Worm (Caenorhabditis elegans): ENCODE data around the gene wago-10.

Gene wago-10

ce11 chrV:349054-349453, 5.8 kb downstream of the wago-10 start, which contains the start of gene atg-9 (continued):
- TF ChIP-seq snpc-1.1 (tag; optimal IDR thresholded peaks at IDR 0.05; ENCODE audit: insufficient read depth) (no peak), dpl-1 (GFP tag; optimal IDR thresholded peaks at IDR 0.05) (no peak), F33H1.4 (GFP tag; IDR thresholded peaks at IDR 0.05) (no peak), tbx-9 (tag; optimal IDR thresholded peaks at IDR 0.05; ENCODE audit: borderline replicate concordance) (no peak), pbrm-1 (GFP tag; IDR thresholded peaks at IDR 0.05) (peak; percentile 71), ztf-26 (tag; optimal IDR thresholded peaks at IDR 0.05) (peak; percentile 73), Y79H2A.3 (GFP tag; conservative IDR thresholded peaks at IDR 0.05) (no peak), madf-10 (tag; optimal IDR thresholded peaks at IDR 0.05) (no peak), D2030.7 (GFP tag; IDR thresholded peaks at IDR 0.05) (no peak), nhr-80 (tag; optimal IDR thresholded peaks at IDR 0.05) (peak; percentile 33), madf-3 (GFP tag; IDR thresholded peaks at IDR 0.05) (0 out of 2 replicates have a peak, but pooled peaks have one; percentile 79), lsy-27 (tag; optimal IDR thresholded peaks at IDR 0.05; ENCODE audit: borderline replicate concordance, insufficient read depth) (no peak), ceh-79 (tag; optimal IDR thresholded peaks at IDR 0.05) (no peak), pha-4 (tag; optimal IDR thresholded peaks at IDR 0.05) (no peak), atf-7 (tag; optimal IDR thresholded peaks at IDR 0.05) (peak; percentile 55), Y56A3A.18 (GFP tag; IDR thresholded peaks at IDR 0.05) (peak; percentile 80; the same call in 1 of the 2 replicates), ceh-40 (GFP tag; IDR thresholded peaks at IDR 0.05) (no peak), ZK185.1 (tag; optimal IDR thresholded peaks at IDR 0.05; ENCODE audit: poor library complexity, severe bottlenecking) (no peak), F52B5.7 (tag; optimal IDR thresholded peaks at IDR 0.05) (no peak), let-607 (tag; optimal IDR thresholded peaks at IDR 0.05) (no peak), mes-4 (tag; optimal IDR thresholded peaks at IDR 0.05) (no peak), K11D2.4 (GFP tag; IDR thresholded peaks at IDR 0.05) (0 out of 2 replicates have a peak, but pooled peaks have one; percentile 15), ekl-4 (GFP tag; IDR thresholded peaks at IDR 0.05) (no peak), madf-6 (GFP tag; IDR thresholded peaks at IDR 0.05) (peak; percentile 41), tbp1 (GFP tag; optimal IDR thresholded peaks at IDR 0.05) (peak; percentile 57), F37B4.10 (GFP tag; IDR thresholded peaks at IDR 0.05) (no peak), let-526 (GFP tag; IDR thresholded peaks at IDR 0.05) (peak; percentile 66; the same call in 1 of the 2 replicates), repo-1 (tag; optimal IDR thresholded peaks at IDR 0.05) (peak; percentile 41), attf-3 (GFP tag; conservative IDR thresholded peaks at IDR 0.05) (no peak), F10E7.11 (tag; optimal IDR thresholded peaks at IDR 0.05) (no peak), dpff-1 (tag; optimal IDR thresholded peaks at IDR 0.05) (no peak), Y67H2A.10 (GFP tag; conservative IDR thresholded peaks at IDR 0.05) (no peak; the same call in 1 of the 2 replicates), athp-1 (tag; optimal IDR thresholded peaks at IDR 0.05) (peak; percentile 10), lir-1 (GFP tag; conservative IDR thresholded peaks at IDR 0.05) (0 out of 2 replicates have a peak, but pooled peaks have one; percentile 47), nhr-90 (tag; optimal IDR thresholded peaks at IDR 0.05) (no peak), B0019.2 (GFP tag; conservative IDR thresholded peaks at IDR 0.05) (no peak), rcor-1 (GFP tag; IDR thresholded peaks at IDR 0.05) (peak; percentile 57), B0261.1 (tag; optimal IDR thresholded peaks at IDR 0.05) (no peak), F57A8.1 (GFP tag; optimal IDR thresholded peaks at IDR 0.05) (no peak), ceh-91 (GFP tag; IDR thresholded peaks at IDR 0.05) (no peak), egrh-3 (GFP tag; IDR thresholded peaks at IDR 0.05) (peak; percentile 84), cebp-2 (GFP tag; IDR thresholded peaks at IDR 0.05) (no peak), sea-2 (GFP tag; IDR thresholded peaks at IDR 0.05) (no peak), lsl-1 (GFP tag; optimal IDR thresholded peaks at IDR 0.05) (no peak), ama-1 (optimal IDR thresholded peaks at IDR 0.05) (peak; percentile 45), ama-1 (GFP tag; optimal IDR thresholded peaks at IDR 0.05) (no peak), chd-7 (tag; optimal IDR thresholded peaks at IDR 0.05) (no peak), F55B11.4 (tag; optimal IDR thresholded peaks at IDR 0.05; ENCODE audit: borderline replicate concordance, insufficient read depth) (no peak), nfya-1 (tag; optimal IDR thresholded peaks at IDR 0.05; ENCODE audit: borderline replicate concordance, insufficient read depth) (no peak)
